Fruit fly (Drosophila melanogaster) whole organism, embryonic: ENCODE results near the gene Nprl3.

Experiments
- Abd-B ChIP-seq: fragments of 200-800 bp; sonication (Bioruptor generic); optimal IDR thresholded peaks from 2 replicates; lab custom pipeline; 2018; ENCODE audit warnings: missing biosample characterization, mild to moderate bottlenecking, missing genetic modification characterization, moderate library complexity
- Antp ChIP-seq: fragments of 200-800 bp; sonication (Bioruptor generic); optimal IDR thresholded peaks from 3 replicates; lab custom pipeline; 2016; ENCODE audit warnings: missing biosample characterization, missing genetic modification characterization
- CG11560 ChIP-seq: fragments of 200-800 bp; sonication (Bioruptor generic); IDR thresholded peaks from 3 replicates; pipeline ENCODE4 v1.3.6; 2022; ENCODE audit warnings: missing biosample characterization, missing genetic modification characterization
- CG12942 ChIP-seq: fragments of 200-800 bp; sonication (Bioruptor generic); optimal IDR thresholded peaks from 3 replicates; lab custom pipeline; 2016; ENCODE audit warnings: missing biosample characterization, missing genetic modification characterization
- CG14860 ChIP-seq: fragments of 200-800 bp; sonication (Bioruptor generic); IDR thresholded peaks from 3 replicates; pipeline ENCODE4 v1.3.6; 2022; ENCODE audit warnings: missing biosample characterization, missing genetic modification characterization; ENCODE audit not compliant: partially characterized antibody
- CG1529 ChIP-seq: fragments of 200-800 bp; sonication (Bioruptor generic); optimal IDR thresholded peaks from 3 replicates; lab custom pipeline; 2018; ENCODE audit warnings: missing biosample characterization, missing genetic modification characterization
- CG16779 ChIP-seq: fragments of 200-800 bp; sonication (Bioruptor generic); IDR thresholded peaks from 2 replicates; pipeline ENCODE4 v1.3.6; 2022; ENCODE audit warnings: missing biosample characterization, missing genetic modification characterization
- CG31441 ChIP-seq: fragments of 200-800 bp; sonication (Bioruptor generic); IDR thresholded peaks from 2 replicates; pipeline ENCODE4 v1.3.6; 2022; ENCODE audit warnings: missing biosample characterization, missing genetic modification characterization
- CG34376 ChIP-seq: fragments of 200-800 bp; sonication (Bioruptor generic); optimal IDR thresholded peaks from 2 replicates; lab custom pipeline; 2018; ENCODE audit warnings: missing biosample characterization, mild to moderate bottlenecking, missing genetic modification characterization
- CG34422 ChIP-seq: fragments of 200-800 bp; sonication (Bioruptor generic); IDR thresholded peaks from 3 replicates; pipeline ENCODE4 v1.3.6; 2022; ENCODE audit warnings: missing biosample characterization, missing genetic modification characterization
- CG3838 ChIP-seq: fragments of 200-800 bp; sonication (Bioruptor generic); optimal IDR thresholded peaks from 3 replicates; lab custom pipeline; 2016; ENCODE audit warnings: missing biosample characterization, missing genetic modification characterization
- CG43689 ChIP-seq: fragments of 200-800 bp; sonication (Bioruptor generic); IDR thresholded peaks from 2 replicates; pipeline ENCODE4 v1.3.6; 2022; ENCODE audit warnings: missing biosample characterization, missing genetic modification characterization
- CG5180 ChIP-seq: fragments of 200-800 bp; sonication (Bioruptor generic); optimal IDR thresholded peaks from 3 replicates; lab custom pipeline; 2017; ENCODE audit warnings: missing biosample characterization, missing genetic modification characterization, mild to moderate bottlenecking, moderate library complexity, missing genetic modification reagents
- CG6272 ChIP-seq: fragments of 200-800 bp; sonication (Bioruptor generic); IDR thresholded peaks from 2 replicates; pipeline ENCODE4 v1.3.6; 2022; ENCODE audit warnings: missing biosample characterization, missing genetic modification characterization
- CG6791 ChIP-seq: fragments of 200-800 bp; sonication (Bioruptor generic); IDR thresholded peaks from 3 replicates; pipeline ENCODE4 v1.3.6; 2022; ENCODE audit warnings: missing biosample characterization, missing genetic modification characterization; ENCODE audit not compliant: partially characterized antibody
- CG7987 ChIP-seq: fragments of 200-800 bp; sonication (Bioruptor generic); optimal IDR thresholded peaks from 2 replicates; lab custom pipeline; 2018; ENCODE audit warnings: missing biosample characterization, mild to moderate bottlenecking, missing genetic modification characterization, moderate library complexity
- CG8359 ChIP-seq: fragments of 200-800 bp; sonication (Bioruptor generic); optimal IDR thresholded peaks from 2 replicates; lab custom pipeline; 2017; ENCODE audit warnings: missing biosample characterization, mild to moderate bottlenecking, missing genetic modification characterization, borderline replicate concordance
- CHES-1-like ChIP-seq: fragments of 200-800 bp; sonication (Bioruptor generic); optimal IDR thresholded peaks from 2 replicates; lab custom pipeline; 2016; ENCODE audit warnings: missing biosample characterization, missing genetic modification characterization
- Dfd ChIP-seq, 2 experiments: fragments of >200 bp; optimal IDR thresholded peaks; 2 replicates each; lab custom pipeline; 2017; ENCODE audit warnings: missing biosample characterization in 2 of 2, missing genetic modification characterization in 2 of 2
- Drgx ChIP-seq: fragments of 200-800 bp; sonication (Bioruptor generic); IDR thresholded peaks from 2 replicates; pipeline ENCODE4 v1.3.6; 2022; ENCODE audit warnings: missing biosample characterization, missing genetic modification characterization
- Ets65A ChIP-seq: fragments of 200-800 bp; sonication (Bioruptor generic); peaks from one replicate; lab custom pipeline; 2016; ENCODE audit warnings: missing biosample characterization, missing genetic modification characterization
- Hmr ChIP-seq: fragments of 200-800 bp; sonication (Bioruptor generic); optimal IDR thresholded peaks from 3 replicates; lab custom pipeline; 2017; ENCODE audit warnings: mild to moderate bottlenecking, missing biosample characterization, missing genetic modification reagents, missing genetic modification characterization
- Hr39 ChIP-seq: fragments of >200 bp; optimal IDR thresholded peaks from 2 replicates; lab custom pipeline; 2017
- Med ChIP-seq: fragments of 200-800 bp; sonication (Bioruptor generic); peaks from one replicate; lab custom pipeline; 2016; ENCODE audit warnings: missing biosample characterization, missing genetic modification characterization, mild to moderate bottlenecking, inconsistent platforms, moderate library complexity
- Pdp1 ChIP-seq, 2 experiments: fragments of 200-800 bp; sonication (Bioruptor generic); optimal IDR thresholded peaks; 3 replicates each; lab custom pipeline; 2016; ENCODE audit warnings: missing biosample characterization in 2 of 2, missing genetic modification characterization in 2 of 2, mild to moderate bottlenecking in 1 of 2, moderate library complexity in 1 of 2
- Rfx ChIP-seq: fragments of 200-800 bp; sonication (Bioruptor generic); IDR thresholded peaks from 2 replicates; pipeline ENCODE4 v1.3.6; 2022; ENCODE audit warnings: missing biosample characterization, missing genetic modification characterization
- Scr ChIP-seq: fragments of 200-800 bp; sonication (Bioruptor generic); IDR thresholded peaks from 2 replicates; pipeline ENCODE4 v1.3.6; 2022; ENCODE audit warnings: missing biosample characterization, missing genetic modification characterization; ENCODE audit not compliant: partially characterized antibody
- Side ChIP-seq: fragments of 200-800 bp; sonication (Bioruptor generic); optimal IDR thresholded peaks from 2 replicates; lab custom pipeline; 2016; ENCODE audit warnings: missing biosample characterization, missing genetic modification characterization
- Ssrp ChIP-seq: fragments of 200-800 bp; sonication (Bioruptor generic); optimal IDR thresholded peaks from 2 replicates; lab custom pipeline; 2018; ENCODE audit warnings: missing biosample characterization, mild to moderate bottlenecking, missing genetic modification characterization, moderate library complexity
- btn ChIP-seq: fragments of 200-800 bp; sonication (Bioruptor generic); optimal IDR thresholded peaks from 2 replicates; lab custom pipeline; 2016; ENCODE audit warnings: missing biosample characterization, missing genetic modification characterization
- croc ChIP-seq: fragments of 200-800 bp; sonication (Bioruptor generic); conservative IDR thresholded peaks from 3 replicates; pipeline ENCODE4 v1.3.6; 2022; ENCODE audit warnings: missing biosample characterization, missing genetic modification characterization
- da ChIP-seq: fragments of 200-800 bp; sonication (Bioruptor generic); optimal IDR thresholded peaks from 2 replicates; lab custom pipeline; 2016; ENCODE audit warnings: missing biosample characterization, missing genetic modification characterization
- dimm ChIP-seq: fragments of 200-800 bp; sonication (Bioruptor generic); IDR thresholded peaks from 2 replicates; pipeline ENCODE4 v1.3.6; 2022; ENCODE audit warnings: missing biosample characterization, missing genetic modification characterization
- dm ChIP-seq: fragments of 200-800 bp; sonication (Bioruptor generic); optimal IDR thresholded peaks from 3 replicates; lab custom pipeline; 2016; ENCODE audit warnings: missing biosample characterization, missing genetic modification characterization
- ems ChIP-seq: fragments of 200-800 bp; sonication (Bioruptor generic); optimal IDR thresholded peaks from 3 replicates; lab custom pipeline; 2016; ENCODE audit warnings: missing biosample characterization, missing genetic modification characterization
- fu2 ChIP-seq: fragments of 200-800 bp; sonication (Bioruptor generic); optimal IDR thresholded peaks from 2 replicates; lab custom pipeline; 2016; ENCODE audit warnings: missing biosample characterization, missing genetic modification characterization
- gcm ChIP-seq: fragments of 200-800 bp; sonication (Bioruptor generic); optimal IDR thresholded peaks from 2 replicates; lab custom pipeline; 2019; ENCODE audit warnings: missing biosample characterization, mild to moderate bottlenecking, missing genetic modification characterization, moderate library complexity
- gem ChIP-seq: fragments of 200-800 bp; sonication (Bioruptor generic); optimal IDR thresholded peaks from 2 replicates; lab custom pipeline; 2019; ENCODE audit warnings: missing biosample characterization, mild to moderate bottlenecking, missing genetic modification characterization, moderate library complexity
- grn ChIP-seq: fragments of 200-800 bp; sonication (Bioruptor generic); optimal IDR thresholded peaks from 3 replicates; lab custom pipeline; 2017; ENCODE audit warnings: missing biosample characterization, missing genetic modification characterization
- ind ChIP-seq: fragments of 200-800 bp; sonication (Bioruptor generic); optimal IDR thresholded peaks from 3 replicates; lab custom pipeline; 2016; ENCODE audit warnings: missing biosample characterization, missing genetic modification characterization
- lmd ChIP-seq: fragments of 200-800 bp; sonication (Bioruptor generic); IDR thresholded peaks from 2 replicates; pipeline ENCODE4 v1.3.6; 2022; ENCODE audit warnings: missing biosample characterization, missing genetic modification characterization
- onecut ChIP-seq: fragments of 200-800 bp; sonication (Bioruptor generic); IDR thresholded peaks from 2 replicates; pipeline ENCODE4 v1.3.6; 2022; ENCODE audit warnings: missing biosample characterization, missing genetic modification characterization
- pan ChIP-seq, 4 experiments: fragments of >200 bp in 3 of 4; fragments of 200-800 bp in 1 of 4; sonication (Bioruptor generic) in 1 of 4; optimal IDR thresholded peaks in 3 of 4; IDR thresholded peaks in 1 of 4; 2 replicates each; pipeline versions ENCODE4 v1.3.6 to Lab custom; 2017 to 2022; ENCODE audit warnings: missing biosample characterization in 2 of 4, missing genetic modification characterization in 2 of 4, mixed read lengths in 1 of 4
- peb ChIP-seq: fragments of 200-800 bp; sonication (Bioruptor generic); IDR thresholded peaks from 2 replicates; pipeline ENCODE4 v1.3.6; 2022; ENCODE audit warnings: missing biosample characterization, missing genetic modification characterization
- pita ChIP-seq: fragments of 200-800 bp; sonication (Bioruptor generic); optimal IDR thresholded peaks from 2 replicates; lab custom pipeline; 2017; ENCODE audit warnings: missing biosample characterization, mild to moderate bottlenecking, missing genetic modification characterization
- sd ChIP-seq: fragments of 200-800 bp; sonication (Bioruptor generic); optimal IDR thresholded peaks from 3 replicates; lab custom pipeline; 2018; ENCODE audit warnings: missing biosample characterization, mild to moderate bottlenecking, missing genetic modification characterization, moderate library complexity
- ttk ChIP-seq: fragments of 200-800 bp; sonication (Bioruptor generic); IDR thresholded peaks from 2 replicates; pipeline ENCODE4 v2.1.2; 2022; ENCODE audit warnings: missing biosample characterization, missing genetic modification characterization
- vfl ChIP-seq: fragments of 200-800 bp; sonication (Bioruptor generic); optimal IDR thresholded peaks from 2 replicates; lab custom pipeline; 2016; ENCODE audit warnings: missing biosample characterization, missing genetic modification characterization
- zen ChIP-seq: fragments of 200-800 bp; sonication (Bioruptor generic); optimal IDR thresholded peaks from 3 replicates; lab custom pipeline; 2018; ENCODE audit warnings: missing biosample characterization, mild to moderate bottlenecking, missing genetic modification characterization, moderate library complexity
- zfh2 ChIP-seq: fragments of 200-800 bp; sonication (Bioruptor generic); optimal IDR thresholded peaks from 2 replicates; lab custom pipeline; 2016; ENCODE audit warnings: missing biosample characterization, missing genetic modification characterization

Gene Nprl3

dm6 chr3L:14001658-14002523 lies at the start of gene Nprl3, which contains the start of gene upSET (continued):
- no peak for TF ChIP-seq CG5180 (GFP tag; lab: Kevin White, UChicago)
- TF ChIP-seq Ssrp (tag; lab: Kevin White, UChicago): no peak
- TF ChIP-seq gem (tag; lab: Kevin White, UChicago): no peak
- TF ChIP-seq CG31441 (GFP tag; lab: Robert Waterston, UW): no peak; the same call in 1 of the 2 replicates
- peak; percentile 87 for TF ChIP-seq Scr
- TF ChIP-seq Drgx (GFP tag; lab: Robert Waterston, UW): no peak
- TF ChIP-seq vfl (GFP tag; lab: Kevin White, UChicago): no peak
- peak; percentile 38 for TF ChIP-seq Abd-B
- TF ChIP-seq CG34376: no peak
- TF ChIP-seq Hmr (GFP tag; lab: Kevin White, UChicago): peak; percentile 34
- no peak for TF ChIP-seq Antp (GFP tag; lab: Kevin White, UChicago)
- no peak for TF ChIP-seq CG7987
- TF ChIP-seq CHES-1-like (GFP tag; lab: Kevin White, UChicago): peak; percentile 46
- TF ChIP-seq CG43689: no peak
- TF ChIP-seq Side (GFP tag; lab: Kevin White, UChicago): no peak
- no peak for TF ChIP-seq ems
- no peak for TF ChIP-seq btn (GFP tag; lab: Kevin White, UChicago)
- TF ChIP-seq croc (GFP tag; lab: Robert Waterston, UW): no peak
- no peak for TF ChIP-seq pita (GFP tag; lab: Kevin White, UChicago)
- peak; percentile 81 for TF ChIP-seq Med (GFP tag; lab: Kevin White, UChicago)
- TF ChIP-seq Rfx (GFP tag; lab: Robert Waterston, UW): peak; percentile 38; the same call in 1 of the 2 replicates
- TF ChIP-seq ttk: no peak
- TF ChIP-seq dimm (GFP tag; lab: Robert Waterston, UW): no peak
- peak; percentile 34; the same call in 1 of the 3 replicates for TF ChIP-seq CG34422 (GFP tag; lab: Robert Waterston, UW)
- TF ChIP-seq sd: no peak
- no peak for TF ChIP-seq CG3838 (GFP tag; lab: Kevin White, UChicago)
- no peak for TF ChIP-seq Ets65A (GFP tag; lab: Kevin White, UChicago)
- peak; percentile 79 for TF ChIP-seq CG14860 (GFP tag; lab: Robert Waterston, UW)
- TF ChIP-seq fu2 (GFP tag; lab: Kevin White, UChicago): no peak
- no peak for TF ChIP-seq CG8359 (GFP tag; lab: Kevin White, UChicago)
- TF ChIP-seq grn (GFP tag; lab: Kevin White, UChicago): peak; percentile 99
- TF ChIP-seq gcm: no peak
- no peak for TF ChIP-seq CG11560 (tag; lab: Robert Waterston, UW)
- TF ChIP-seq da (GFP tag; lab: Kevin White, UChicago): no peak
- TF ChIP-seq Hr39 (lab: Kevin White, UChicago): no peak
- TF ChIP-seq CG16779 (GFP tag; lab: Robert Waterston, UW): no peak
- TF ChIP-seq dm (GFP tag; lab: Kevin White, UChicago): peak; percentile 52
- TF ChIP-seq Pdp1 (GFP tag; optimal IDR thresholded peaks at IDR 0.05; lab: Kevin White, UChicago): peak in 1 of 2 experiments; percentile 5
- no peak for TF ChIP-seq CG12942 (GFP tag; lab: Kevin White, UChicago)
- no peak for TF ChIP-seq ind
- TF ChIP-seq CG1529 (GFP tag; lab: Kevin White, UChicago): no peak
- TF ChIP-seq zfh2 (GFP tag; lab: Kevin White, UChicago): no peak
- peak; percentile 83 for TF ChIP-seq CG6791 (GFP tag; lab: Robert Waterston, UW)
- peak; percentile 55 for TF ChIP-seq zen
- TF ChIP-seq Dfd (GFP tag; optimal IDR thresholded peaks at IDR 0.05; lab: Kevin White, UChicago): no peak
- peak; percentile 78 for TF ChIP-seq onecut (GFP tag; lab: Robert Waterston, UW)
- TF ChIP-seq lmd (GFP tag; lab: Robert Waterston, UW): no peak
- no peak for TF ChIP-seq pan (optimal IDR thresholded peaks at IDR 0.05; lab: Kevin White, UChicago)
- no peak for TF ChIP-seq pan (GFP tag; optimal IDR thresholded peaks at IDR 0.05 in 1 of 2, IDR thresholded peaks at IDR 0.05 in 1 of 2)
- no peak for TF ChIP-seq peb (GFP tag; lab: Robert Waterston, UW)
- no peak for TF ChIP-seq CG6272
